Fruit fly (Drosophila melanogaster): Measurements from ENCODE around the gene Gyc89Db.

Gene Gyc89Db

dm6 chr3R:16454192-16454591 is 22.7 kb upstream of the Gyc89Db start, which contains the start of gene CG10405:
CG10405 (plus strand) TSS chr3R:16454492.
- no peak for TF ChIP-seq noc (tag; optimal IDR thresholded peaks at IDR 0.05)

DNA sequence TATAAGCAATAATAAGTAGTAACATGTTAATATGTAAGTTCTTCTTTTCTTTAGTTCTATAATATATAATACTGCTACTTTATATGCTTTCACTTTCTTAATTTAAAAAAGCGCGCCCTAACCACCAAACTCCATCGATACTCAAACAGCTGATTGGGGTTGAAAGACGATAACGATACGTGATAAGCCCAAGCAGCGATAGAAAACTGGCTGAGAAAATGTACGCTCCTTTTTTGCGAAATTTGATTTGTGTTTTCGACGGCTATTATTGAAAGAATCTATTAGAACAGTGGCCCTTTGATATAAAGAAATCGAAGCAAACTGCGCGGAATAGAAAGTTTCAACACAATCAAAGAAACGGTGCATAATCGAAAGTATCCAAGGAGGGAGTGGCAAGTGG is 21.0 kb upstream of the Gyc89Db start, which contains the start of gene CG14883:
Gene CG14883 (plus strand): TSS at position 178 of the 400 bp plus-strand sequence.
- TF ChIP-seq noc (tag; optimal IDR thresholded peaks at IDR 0.05): no peak

- no peak for TF ChIP-seq noc (tag; optimal IDR thresholded peaks at IDR 0.05)
Measured at dm6 chr3R:16456607-16457006, 20.3 kb upstream of the Gyc89Db start.

DNA sequence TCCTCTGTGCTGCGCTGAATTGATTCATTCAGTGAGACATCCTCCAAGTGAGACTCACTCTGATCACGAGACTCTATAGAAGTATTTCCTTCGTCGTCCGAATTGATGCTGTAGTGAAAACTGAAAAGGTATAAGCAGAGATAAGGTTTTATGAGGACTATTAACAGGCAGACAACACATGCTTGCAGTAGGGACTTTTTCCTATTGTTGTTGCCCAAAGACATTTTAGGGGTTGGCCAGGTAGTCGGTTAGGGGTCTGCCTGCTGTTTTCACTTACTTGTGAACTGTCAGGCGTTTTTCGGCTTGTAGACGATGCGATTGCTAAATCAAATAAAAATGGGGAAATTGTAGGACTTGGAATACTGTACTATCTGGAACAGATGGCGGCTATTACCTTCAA is 8.4 kb upstream of the Gyc89Db start:
- no peak for TF ChIP-seq noc (tag; optimal IDR thresholded peaks at IDR 0.05)

dm6 chr3R:16469501-16470263 is 7.2 kb upstream of the Gyc89Db start, which contains the start of the genes CG42232 and CSN5:
CG42232 (minus strand) TSS chr3R:16469663.
CSN5 (plus strand) TSS chr3R:16470099.
- TF ChIP-seq noc (tag; optimal IDR thresholded peaks at IDR 0.05): no peak

DNA sequence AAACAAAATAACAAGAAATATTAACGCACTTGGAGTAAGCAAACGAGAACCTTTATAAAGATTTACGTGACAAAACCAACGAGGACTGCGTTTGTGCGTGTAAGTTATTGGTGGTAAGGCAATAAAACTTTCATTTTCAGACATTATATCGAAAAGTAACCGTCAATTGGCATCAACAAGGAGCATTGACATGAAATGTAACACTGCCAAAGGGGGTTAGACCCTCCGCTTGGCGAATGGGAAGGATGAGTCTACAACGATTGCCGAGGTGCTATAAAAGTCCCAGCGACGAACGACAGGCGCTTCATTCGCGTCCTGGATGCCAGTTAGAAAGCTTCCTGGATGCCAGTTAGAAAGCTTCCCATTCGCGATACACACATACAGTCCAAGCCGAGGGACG is 4.6 kb upstream of the Gyc89Db start, which contains the start of gene Gyc89Da:
Gene Gyc89Da (plus strand): TSS at position 301 of the 400 bp plus-strand sequence.
- no peak for TF ChIP-seq noc (tag; optimal IDR thresholded peaks at IDR 0.05)

- no peak for TF ChIP-seq noc (tag; optimal IDR thresholded peaks at IDR 0.05)
Measured at dm6 chr3R:16476472-16476871, 438 bp upstream of the Gyc89Db start.

DNA sequence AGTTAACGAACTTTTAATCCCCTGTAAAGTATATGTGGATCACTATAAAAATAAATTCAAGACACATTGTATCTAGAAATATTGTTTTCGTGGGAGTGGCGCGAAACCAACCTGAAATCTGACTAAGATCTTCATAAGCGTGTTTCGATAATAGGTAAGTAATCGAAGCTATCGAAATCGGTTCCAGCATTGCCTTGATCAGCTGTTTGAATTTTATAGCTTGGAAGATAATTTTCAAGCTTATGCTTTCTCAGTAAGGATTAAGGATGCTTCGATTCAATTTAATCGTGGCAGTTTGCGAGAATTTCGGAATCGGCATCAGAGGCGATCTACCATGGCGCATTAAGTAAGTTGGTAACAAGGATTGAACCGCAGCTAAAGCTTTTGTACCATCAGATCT is 4.1 kb downstream of the Gyc89Db start, which contains the start of gene Dhfr:
Gene Dhfr (plus strand): TSS at position 173 of the 400 bp plus-strand sequence.
- TF ChIP-seq noc (tag; optimal IDR thresholded peaks at IDR 0.05): no peak

- no peak for TF ChIP-seq noc (tag; optimal IDR thresholded peaks at IDR 0.05)
Measured at dm6 chr3R:16482276-16482675, 5.4 kb downstream of the Gyc89Db start, which contains the start of gene Sdhaf3. Sdhaf3 (minus strand) TSS chr3R:16482452.

DNA sequence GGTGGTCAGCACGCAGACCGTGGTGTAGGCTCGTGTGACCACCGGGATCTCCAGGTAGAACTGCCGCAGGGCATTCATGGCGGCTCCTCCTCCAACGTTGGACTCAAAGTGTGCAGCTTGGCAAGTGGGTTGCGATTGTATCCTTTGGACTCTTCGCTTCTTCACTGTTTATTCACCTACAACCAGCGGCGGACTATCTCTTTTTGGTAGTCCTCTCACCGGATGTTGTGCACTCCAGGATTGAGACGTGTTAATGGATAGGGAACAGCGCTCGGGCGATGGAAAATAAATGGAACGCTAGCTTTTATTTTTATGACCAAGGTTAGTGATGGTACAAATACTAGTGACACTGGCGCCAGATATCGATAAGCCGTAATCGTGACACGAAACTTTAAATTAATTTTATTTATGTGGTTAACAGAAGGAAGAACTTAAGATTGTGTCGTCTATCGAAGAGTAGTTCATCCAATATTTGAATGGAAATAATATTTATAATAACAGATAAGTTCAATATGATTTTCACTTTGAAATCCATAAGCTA is 7.0 kb downstream of the Gyc89Db start, which contains the start of gene Der-2:
Gene Der-2 (minus strand): TSS at position 347 of the 541 bp plus-strand sequence.
- TF ChIP-seq noc (tag; optimal IDR thresholded peaks at IDR 0.05): no peak

- no peak for TF ChIP-seq noc (tag; optimal IDR thresholded peaks at IDR 0.05)
Measured at dm6 chr3R:16485487-16486233, 8.8 kb downstream of the Gyc89Db start.

DNA sequence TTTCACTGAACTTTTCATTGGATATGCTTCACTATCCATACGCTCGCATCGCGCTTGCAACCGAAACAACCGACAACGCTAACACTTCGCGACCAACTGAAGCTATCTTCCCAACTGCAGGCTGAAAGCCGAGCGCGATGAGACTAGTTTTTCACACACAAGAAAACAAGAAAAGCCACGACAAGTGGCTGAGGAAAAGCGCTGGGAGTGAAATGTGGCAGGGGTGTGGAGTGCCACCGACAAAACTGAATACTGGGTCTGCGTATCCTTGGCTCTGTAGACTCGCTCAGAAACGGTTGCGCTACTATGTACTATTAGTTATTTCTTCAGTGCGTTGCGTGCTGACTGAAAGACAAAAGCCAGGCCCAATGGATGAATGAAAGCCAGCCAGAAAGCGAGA is 18.4 kb downstream of the Gyc89Db start, which contains the start of gene Cad89D:
Gene Cad89D (minus strand): TSS at position 101 of the 400 bp plus-strand sequence.
- TF ChIP-seq noc (tag; optimal IDR thresholded peaks at IDR 0.05): no peak

DNA sequence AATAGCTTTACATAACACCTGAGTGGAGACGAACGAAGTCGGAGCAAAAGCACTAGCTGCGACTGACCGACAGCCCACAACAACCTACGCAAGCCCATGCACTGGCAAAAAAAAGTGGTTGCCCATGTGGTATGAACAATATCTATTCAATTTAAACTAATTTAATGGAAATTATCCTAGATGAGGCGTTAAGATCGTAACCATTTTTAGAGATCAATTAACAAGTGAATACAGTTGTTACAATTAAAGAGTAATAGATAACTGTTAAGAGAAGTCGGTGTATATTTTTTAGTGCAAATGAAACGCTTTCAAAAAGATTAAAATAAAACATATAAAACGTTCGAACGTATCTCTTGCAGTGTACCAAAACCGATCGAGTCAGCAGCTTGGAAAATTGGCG is 19.3 kb downstream of the Gyc89Db start:
- TF ChIP-seq noc (tag; optimal IDR thresholded peaks at IDR 0.05): no peak

- no peak for TF ChIP-seq noc (tag; optimal IDR thresholded peaks at IDR 0.05)
Measured at dm6 chr3R:16497379-16497778, 20.5 kb downstream of the Gyc89Db start.

DNA sequence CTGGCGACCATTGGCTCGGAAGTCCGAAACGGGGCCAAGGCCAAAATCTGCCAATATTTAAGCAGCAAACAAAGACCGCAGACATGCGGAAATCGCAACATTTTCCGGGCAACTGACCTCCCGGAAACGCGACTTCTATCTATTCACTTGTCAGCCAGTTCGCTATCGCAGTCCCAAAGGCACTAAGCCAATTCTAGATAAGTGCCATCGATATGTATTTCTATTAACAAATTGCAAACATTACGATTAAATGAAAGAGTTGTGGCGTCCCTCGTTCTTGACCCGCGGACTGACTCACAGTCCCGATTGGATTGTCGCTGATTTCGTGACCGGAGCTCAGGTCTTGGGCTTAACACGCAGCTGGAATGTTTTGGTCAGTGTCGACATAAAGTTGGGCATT is 21.9 kb downstream of the Gyc89Db start, which contains the start of gene Gr89a:
Gene Gr89a (minus strand): TSS at position 101 of the 400 bp plus-strand sequence.
- no peak for TF ChIP-seq noc (tag; optimal IDR thresholded peaks at IDR 0.05)

Measured in whole organism, larva.